In the genomic region with DNA sequence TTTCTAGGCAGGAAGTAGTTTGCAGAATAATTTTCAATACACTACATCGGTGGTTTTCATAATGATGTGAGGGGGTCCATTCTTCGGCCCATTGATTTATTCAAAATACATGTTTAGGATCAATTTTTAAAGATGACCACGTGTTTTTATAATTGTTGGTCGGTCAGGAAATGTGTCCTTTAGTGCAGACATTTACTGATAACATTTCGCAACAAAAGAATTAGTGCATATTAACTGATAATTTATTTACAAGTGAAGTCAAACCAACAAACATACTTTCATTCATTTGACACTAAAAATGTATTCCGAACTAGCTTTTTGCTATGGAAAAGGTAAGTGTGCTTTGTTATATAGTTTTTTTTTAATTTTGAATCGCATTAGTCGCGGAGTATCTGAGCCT, we compare ENCODE assay signal across 6 worm cellular contexts.
TF ChIP-seq lines count a peak whose summit lies in the region.

Gene F20D6.5, plus strand, starts transcription at position 259 of the 400 bp plus-strand sequence.

TF ChIP-seq in whole organism, L1 larva, 84 proteins besides CTCF, POLR2A, EP300 and RAD21:
- peak; percentile 54 for TF ChIP-seq elt-2 (tag; optimal IDR thresholded peaks at IDR 0.05; lab: Kevin White, UChicago)
- no peak for TF ChIP-seq isw-1 (GFP tag; IDR thresholded peaks at IDR 0.05; lab: Robert Waterston, UW)

TF ChIP-seq in whole organism, L2 larva, 48 proteins besides CTCF, POLR2A, EP300 and RAD21:
- TF ChIP-seq sma-9 (GFP tag; optimal IDR thresholded peaks at IDR 0.05; lab: Kevin White, UChicago) (peak; percentile 64), sma-9 (tag; optimal IDR thresholded peaks at IDR 0.05; lab: Kevin White, UChicago) (no peak), fos-1 (tag; optimal IDR thresholded peaks at IDR 0.05; lab: Kevin White, UChicago) (peak; percentile 18), ceh-82 (tag; optimal IDR thresholded peaks at IDR 0.05; lab: Kevin White, UChicago) (no peak)

TF ChIP-seq in whole organism, L3 larva, 47 proteins besides CTCF, POLR2A, EP300 and RAD21:
- TF ChIP-seq nhr-28 (tag; optimal IDR thresholded peaks at IDR 0.05; lab: Kevin White, UChicago) (no peak), egl-5 (tag; optimal IDR thresholded peaks at IDR 0.05; lab: Kevin White, UChicago) (no peak), ama-1 (optimal IDR thresholded peaks at IDR 0.05; lab: Kevin White, UChicago) (no peak), elt-3 (tag; optimal IDR thresholded peaks at IDR 0.05; lab: Kevin White, UChicago) (no peak), pqm-1 (tag; optimal IDR thresholded peaks at IDR 0.05; lab: Kevin White, UChicago) (peak; percentile 83), elt-2 (tag; optimal IDR thresholded peaks at IDR 0.05; lab: Kevin White, UChicago) (peak; percentile 61), hmg-11 (tag; optimal IDR thresholded peaks at IDR 0.05; lab: Kevin White, UChicago) (no peak), pha-4 (tag; optimal IDR thresholded peaks at IDR 0.05; lab: Kevin White, UChicago) (no peak)

TF ChIP-seq in whole organism, L4 larva, 104 proteins besides CTCF, POLR2A, EP300 and RAD21:
- TF ChIP-seq skn-1 (tag; optimal IDR thresholded peaks at IDR 0.05; lab: Kevin White, UChicago) (no peak), nhr-77 (tag; optimal IDR thresholded peaks at IDR 0.05; lab: Kevin White, UChicago) (peak; percentile 25), jun-1 (tag; optimal IDR thresholded peaks at IDR 0.05; lab: Kevin White, UChicago) (no peak), nhr-28 (tag; optimal IDR thresholded peaks at IDR 0.05; lab: Kevin White, UChicago) (peak; percentile 58), pqm-1 (tag; optimal IDR thresholded peaks at IDR 0.05; lab: Kevin White, UChicago) (peak; percentile 48), dmd-6 (GFP tag; IDR thresholded peaks at IDR 0.05; lab: Robert Waterston, UW) (peak; percentile 67), daf-16 (GFP tag; optimal IDR thresholded peaks at IDR 0.05; lab: Kevin White, UChicago) (no peak), daf-16 (tag; optimal IDR thresholded peaks at IDR 0.05; lab: Kevin White, UChicago) (peak; percentile 70)

TF ChIP-seq in whole organism, late embryonic, 69 proteins besides CTCF, POLR2A, EP300 and RAD21:
- TF ChIP-seq pag-3 (tag; optimal IDR thresholded peaks at IDR 0.05; lab: Kevin White, UChicago; ENCODE audit: borderline replicate concordance) (no peak), elt-2 (tag; optimal IDR thresholded peaks at IDR 0.05; lab: Kevin White, UChicago) (peak; percentile 28)

TF ChIP-seq in whole organism, young adult, 124 proteins besides CTCF, POLR2A, EP300 and RAD21:
- TF ChIP-seq nhr-80 (tag; optimal IDR thresholded peaks at IDR 0.05; lab: Kevin White, UChicago) (peak; percentile 60), ztf-26 (tag; optimal IDR thresholded peaks at IDR 0.05; lab: Kevin White, UChicago) (no peak), tbp1 (GFP tag; optimal IDR thresholded peaks at IDR 0.05; lab: Kevin White, UChicago) (no peak)
TF ChIP-seq in whole organism, young adult: peak in this region for 1.
